Worm (Caenorhabditis elegans) whole organism, L4 larva: ENCODE measurements around the gene dpr-1.

Experiments used
- R02D3.7 ChIP-seq: fragments of 150-350 bp; sonication (generic microtip); optimal IDR thresholded peaks from 3 replicates; lab custom pipeline; 2014; ENCODE audit warnings: missing biosample characterization, missing genetic modification characterization
- Y48G9A.11 ChIP-seq: fragments of 200-800 bp; sonication (Bioruptor generic); IDR thresholded peaks from 2 replicates; pipeline ENCODE4 v1.3.6; 2022; ENCODE audit warnings: missing genetic modification reagents, missing genetic modification characterization, missing compliant biosample characterization
- ama-1 ChIP-seq: fragments of 150-350 bp; optimal IDR thresholded peaks from 2 replicates; lab custom pipeline; 2014; ENCODE audit warnings: inconsistent platforms, mixed read lengths
- arid-1 ChIP-seq: fragments of 200-800 bp; sonication (Bioruptor generic); conservative IDR thresholded peaks from 2 replicates; pipeline ENCODE4 v1.3.6; 2022; ENCODE audit warnings: missing genetic modification reagents, missing genetic modification characterization, missing compliant biosample characterization
- hlh-11 ChIP-seq: fragments of 200-800 bp; sonication (Bioruptor generic); optimal IDR thresholded peaks from 2 replicates; lab custom pipeline; 2018; ENCODE audit warnings: mild to moderate bottlenecking, missing genetic modification characterization, missing compliant biosample characterization
- lin-1 ChIP-seq: fragments of 200-800 bp; sonication (Bioruptor generic); IDR thresholded peaks from 2 replicates; pipeline ENCODE4 v1.3.6; 2022; ENCODE audit warnings: missing genetic modification reagents, missing genetic modification characterization, missing compliant biosample characterization
- lin-38 ChIP-seq: fragments of 200-800 bp; sonication (Bioruptor generic); IDR thresholded peaks from 2 replicates; pipeline ENCODE4 v1.3.6; 2022; ENCODE audit warnings: missing genetic modification reagents, missing genetic modification characterization, missing compliant biosample characterization
- nhr-11 ChIP-seq: fragments of 150-350 bp; optimal IDR thresholded peaks from 2 replicates; lab custom pipeline; 2014; ENCODE audit warnings: missing biosample characterization, missing genetic modification characterization
- nhr-41 ChIP-seq: fragments of 200-800 bp; sonication (Bioruptor generic); IDR thresholded peaks from 2 replicates; pipeline ENCODE4 v1.3.6; 2022; ENCODE audit warnings: missing genetic modification reagents, missing genetic modification characterization, missing compliant biosample characterization
- nhr-6 ChIP-seq: fragments of 150-350 bp; optimal IDR thresholded peaks from 2 replicates; lab custom pipeline; 2014; ENCODE audit warnings: missing biosample characterization, missing genetic modification characterization
- zag-1 ChIP-seq: fragments of 150-350 bp; optimal IDR thresholded peaks from 2 replicates; lab custom pipeline; 2014; ENCODE audit warnings: missing biosample characterization, missing genetic modification characterization

ce11 chrV:13934545-13934944 lies 7.4 kb downstream of the dpr-1 start, which contains the start of gene R10D12.1:
- TF ChIP-seq nhr-41 (no peak), nhr-6 (tag; lab: Kevin White, UChicago) (no peak), lin-38 (GFP tag; lab: Robert Waterston, UW) (no peak), arid-1 (GFP tag; lab: Robert Waterston, UW) (no peak), ama-1 (no peak), lin-1 (no peak), nhr-11 (no peak), Y48G9A.11 (GFP tag; lab: Robert Waterston, UW) (no peak), zag-1 (tag; lab: Kevin White, UChicago) (no peak), hlh-11 (tag; lab: Kevin White, UChicago) (no peak), R02D3.7 (tag; lab: Kevin White, UChicago) (no peak)
